Worm (Caenorhabditis elegans): ENCODE results near the gene F49A5.10.

Gene F49A5.10

DNA sequence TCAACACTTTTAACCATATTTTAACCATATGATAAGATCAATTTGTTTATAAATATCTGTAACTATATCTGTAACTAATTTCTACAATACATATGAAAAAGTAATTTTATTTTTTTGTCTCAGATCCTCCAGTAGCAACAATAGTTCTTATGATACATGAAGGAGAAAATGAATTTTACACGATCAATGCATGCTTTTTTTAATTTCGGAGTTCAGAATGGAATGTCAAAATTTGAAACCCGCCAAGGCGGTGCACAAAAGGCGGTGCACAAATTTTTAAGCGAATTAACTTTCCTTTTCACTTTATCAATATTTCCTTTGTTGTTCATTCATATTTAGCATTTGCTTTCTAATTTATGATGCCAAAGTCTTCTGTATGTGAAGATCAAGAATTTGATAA lies 32.1 kb upstream of the F49A5.10 start, which contains the start of gene clec-25:
Gene clec-25, plus strand, starts transcription at position 301 of the 400 bp plus-strand sequence.
- no peak for TF ChIP-seq nhr-237 (tag; optimal IDR thresholded peaks at IDR 0.05)
- TF ChIP-seq ZK546.5 (tag; optimal IDR thresholded peaks at IDR 0.05), result no peak
- no peak for TF ChIP-seq lin-39 (tag; optimal IDR thresholded peaks at IDR 0.05)
- no peak for TF ChIP-seq F13H6.1 (tag; optimal IDR thresholded peaks at IDR 0.05)
- TF ChIP-seq snpc-4 (tag; optimal IDR thresholded peaks at IDR 0.05), result no peak
- TF ChIP-seq nhr-6 (tag; optimal IDR thresholded peaks at IDR 0.05), result no peak
- no peak for TF ChIP-seq sem-4 (tag; optimal IDR thresholded peaks at IDR 0.05)
- no peak for TF ChIP-seq lin-11 (tag; optimal IDR thresholded peaks at IDR 0.05)
- no peak for TF ChIP-seq mdl-1 (tag; optimal IDR thresholded peaks at IDR 0.05)
- no peak for TF ChIP-seq nhr-77 (tag; optimal IDR thresholded peaks at IDR 0.05)
- TF ChIP-seq gmeb-1 (tag; optimal IDR thresholded peaks at IDR 0.05), result no peak
- TF ChIP-seq Y55F3AM.14 (GFP tag; optimal IDR thresholded peaks at IDR 0.05), result no peak
- TF ChIP-seq ceh-16 (tag; optimal IDR thresholded peaks at IDR 0.05), result no peak

DNA sequence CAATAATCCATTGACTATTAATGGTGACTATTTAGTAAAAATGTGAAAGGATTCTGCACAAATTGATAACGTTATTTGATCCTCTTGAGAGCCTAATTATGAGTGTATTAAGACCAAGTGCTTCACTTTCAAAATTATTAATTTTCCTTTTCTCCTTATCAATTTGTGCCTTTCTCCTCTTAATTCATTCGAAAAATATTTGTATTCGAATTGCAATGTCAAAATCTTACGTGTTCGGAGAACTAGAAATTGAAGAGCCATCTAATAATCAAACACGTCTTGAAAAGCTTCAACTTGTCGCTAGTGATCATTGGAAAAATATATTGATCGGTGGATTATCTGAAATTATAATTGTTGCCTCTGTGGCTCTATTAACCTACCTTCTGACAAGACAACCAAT lies 26.6 kb upstream of the F49A5.10 start, which contains the start of the genes clec-36 and clec-26:
Gene clec-36, minus strand, starts transcription at position 101 of the 400 bp plus-strand sequence.
Gene clec-26, plus strand, starts transcription at position 114 of the 400 bp plus-strand sequence.
- TF ChIP-seq lin-39 (tag; optimal IDR thresholded peaks at IDR 0.05) (no peak), nhr-237 (tag; optimal IDR thresholded peaks at IDR 0.05) (no peak), sem-4 (tag; optimal IDR thresholded peaks at IDR 0.05) (no peak), nhr-25 (tag; optimal IDR thresholded peaks at IDR 0.05) (no peak), gmeb-1 (tag; optimal IDR thresholded peaks at IDR 0.05) (no peak), snpc-4 (tag; optimal IDR thresholded peaks at IDR 0.05) (no peak), lin-13 (GFP tag; optimal IDR thresholded peaks at IDR 0.05) (no peak), dmd-4 (tag; optimal IDR thresholded peaks at IDR 0.05) (no peak), mdl-1 (tag; optimal IDR thresholded peaks at IDR 0.05) (no peak), nhr-23 (tag; optimal IDR thresholded peaks at IDR 0.05) (no peak), C34F6.9 (tag; optimal IDR thresholded peaks at IDR 0.05) (no peak), peb-1 (tag; optimal IDR thresholded peaks at IDR 0.05) (no peak), F13H6.1 (tag; optimal IDR thresholded peaks at IDR 0.05) (no peak), nhr-10 (tag; optimal IDR thresholded peaks at IDR 0.05) (no peak), ZK546.5 (tag; optimal IDR thresholded peaks at IDR 0.05) (no peak), sma-9 (GFP tag; optimal IDR thresholded peaks at IDR 0.05) (no peak), sma-9 (tag; optimal IDR thresholded peaks at IDR 0.05) (no peak), sma-3 (GFP tag; optimal IDR thresholded peaks at IDR 0.05) (no peak), egl-27 (tag; optimal IDR thresholded peaks at IDR 0.05) (no peak), mab-5 (tag; optimal IDR thresholded peaks at IDR 0.05) (no peak)

DNA sequence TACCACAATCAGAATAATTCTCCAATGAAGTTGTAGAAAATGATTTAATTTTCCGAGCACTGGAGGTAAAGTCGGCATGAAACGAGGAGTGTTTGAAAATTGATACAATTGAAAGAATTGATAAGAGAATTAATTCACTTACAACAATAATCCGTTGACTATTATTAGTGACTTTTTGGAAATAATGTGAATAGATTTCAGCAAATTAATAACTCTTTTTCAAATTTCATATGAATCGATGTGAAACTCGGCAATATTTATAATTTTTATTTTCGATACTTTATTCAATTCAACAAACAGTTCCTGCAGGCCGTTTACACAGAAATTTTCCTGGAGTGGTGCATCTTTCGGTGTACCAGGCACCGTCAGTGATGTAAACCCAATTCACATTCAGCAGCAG lies 23.1 kb upstream of the F49A5.10 start, which contains the start of gene clec-37:
Gene clec-37, minus strand, starts transcription at position 101 of the 400 bp plus-strand sequence.
- TF ChIP-seq elt-3 (tag; optimal IDR thresholded peaks at IDR 0.05), result no peak
- TF ChIP-seq unc-55 (GFP tag; optimal IDR thresholded peaks at IDR 0.05), result no peak
- TF ChIP-seq crh-2 (tag; optimal IDR thresholded peaks at IDR 0.05), result no peak
- TF ChIP-seq egl-27 (tag; optimal IDR thresholded peaks at IDR 0.05), result no peak
- TF ChIP-seq F13H6.1 (tag; optimal IDR thresholded peaks at IDR 0.05), result no peak
- no peak for TF ChIP-seq nhr-10 (tag; optimal IDR thresholded peaks at IDR 0.05)
- no peak for TF ChIP-seq ZK546.5 (tag; optimal IDR thresholded peaks at IDR 0.05)
- TF ChIP-seq zag-1 (tag; optimal IDR thresholded peaks at IDR 0.05), result no peak
- TF ChIP-seq dmd-4 (tag; optimal IDR thresholded peaks at IDR 0.05), result no peak
- TF ChIP-seq ztf-4 (tag; optimal IDR thresholded peaks at IDR 0.05), result no peak
- TF ChIP-seq skn-1 (tag; optimal IDR thresholded peaks at IDR 0.05), result no peak
- TF ChIP-seq unc-62 (GFP tag; optimal IDR thresholded peaks at IDR 0.05), result no peak
- no peak for TF ChIP-seq nhr-77 (tag; optimal IDR thresholded peaks at IDR 0.05)
- no peak for TF ChIP-seq nhr-237 (tag; optimal IDR thresholded peaks at IDR 0.05)
- no peak for TF ChIP-seq sma-9 (GFP tag; optimal IDR thresholded peaks at IDR 0.05)
- no peak for TF ChIP-seq sma-9 (tag; optimal IDR thresholded peaks at IDR 0.05)
- no peak for TF ChIP-seq lin-13 (GFP tag; optimal IDR thresholded peaks at IDR 0.05)

DNA sequence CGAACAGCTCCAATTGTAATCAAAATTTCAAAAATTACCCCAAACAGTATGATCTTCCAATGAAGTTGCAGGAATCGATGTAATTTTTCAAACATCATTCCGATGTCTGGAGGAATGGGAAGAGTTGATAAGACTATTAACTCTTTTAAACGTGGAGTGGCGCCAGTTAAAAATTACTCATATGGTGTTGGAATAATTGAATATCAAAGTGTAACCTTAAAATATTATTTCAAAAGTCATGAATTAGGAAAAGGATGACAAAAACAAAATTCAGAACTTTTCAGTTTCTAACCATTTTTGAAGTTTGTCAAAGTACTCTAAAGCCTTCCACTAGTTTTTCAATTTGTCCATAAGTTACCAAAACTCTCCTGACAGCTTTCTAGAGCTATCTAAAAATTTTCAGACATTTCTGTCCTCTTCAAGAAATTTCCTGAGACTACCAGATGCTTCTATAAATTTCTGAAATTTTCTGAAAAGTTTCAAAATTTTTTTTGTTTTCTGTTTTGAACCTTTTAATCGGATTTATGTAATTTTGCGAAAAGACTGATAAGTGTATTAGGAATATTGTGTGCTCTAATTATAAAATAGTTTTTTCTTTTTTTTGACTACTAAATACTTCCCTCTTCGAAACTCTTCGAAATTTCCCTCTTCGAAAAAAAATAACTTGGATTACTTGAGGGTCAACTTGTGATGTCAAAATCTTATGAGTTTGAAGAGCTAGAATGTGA lies 20.9 kb upstream of the F49A5.10 start, which contains the start of the genes clec-35 and clec-27:
Gene clec-35, minus strand, starts transcription at position 101 of the 728 bp plus-strand sequence.
Gene clec-27, plus strand, starts transcription at position 678 of the 728 bp plus-strand sequence.
- TF ChIP-seq ZK546.5 (tag; optimal IDR thresholded peaks at IDR 0.05) (no peak), elt-1 (tag; optimal IDR thresholded peaks at IDR 0.05) (no peak), nhr-23 (tag; optimal IDR thresholded peaks at IDR 0.05) (no peak)
